Worm (Caenorhabditis elegans) whole organism, L4/young adult: ENCODE data around the gene sre-20.

ENCODE experiments used
- W03F9.2 ChIP-seq: fragments of 150-350 bp; optimal IDR thresholded peaks from 2 replicates; lab custom pipeline; 2014; ENCODE audit warnings: missing biosample characterization, missing genetic modification characterization
- dao-5 ChIP-seq: sonication (generic microtip); optimal IDR thresholded peaks from 2 replicates; lab custom pipeline; 2016; ENCODE audit warnings: missing genotype, missing genetic modification characterization, moderate library complexity, missing compliant biosample characterization

- no peak for TF ChIP-seq dao-5 (tag; lab: Kevin White, UChicago)
- TF ChIP-seq W03F9.2, result no peak
Observed at ce11 chrV:12754839-12755238, 29.9 kb downstream of the sre-20 start, which contains the start of gene gpa-13.
